Fruit fly (Drosophila melanogaster): ENCODE measurements around the gene Wdr24.
A peak's percentile ranks its signal among the peaks of the same experiment; 100 is the strongest.

Wdr24 gene

DNA sequence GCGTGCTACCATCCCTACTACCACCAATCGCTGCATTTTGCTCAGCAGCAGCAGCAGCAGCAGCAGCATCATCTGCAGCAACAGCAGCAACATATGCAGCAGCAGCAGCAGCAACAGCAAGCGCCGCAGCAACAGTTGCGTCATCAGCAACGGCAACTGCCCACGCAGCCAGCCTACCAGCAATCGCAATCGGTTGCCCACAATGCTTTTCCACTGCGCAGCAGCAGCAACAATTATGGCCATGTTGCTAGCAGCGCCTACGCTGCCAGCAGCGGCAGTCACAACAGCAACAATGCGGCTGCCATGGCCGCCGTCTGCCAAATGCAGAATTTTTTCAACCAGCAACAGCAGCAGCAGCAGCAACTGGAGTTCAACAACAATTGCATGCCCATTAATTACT is 45.3 kb upstream of the Wdr24 start:
- TF ChIP-seq CG9705 (GFP tag; optimal IDR thresholded peaks at IDR 0.05), result no peak
- no peak for TF ChIP-seq dsf (GFP tag; optimal IDR thresholded peaks at IDR 0.05; ENCODE audit: borderline replicate concordance)
- no peak for TF ChIP-seq jim (GFP tag; optimal IDR thresholded peaks at IDR 0.05)
- TF ChIP-seq Vsx2 (GFP tag; optimal IDR thresholded peaks at IDR 0.05; ENCODE audit: partially characterized antibody), result no peak
- no peak for TF ChIP-seq dl (GFP tag; optimal IDR thresholded peaks at IDR 0.05; ENCODE audit: insufficient read depth in 1 of 2, partially characterized antibody in 2 of 2)
- TF ChIP-seq Hr78 (GFP tag; optimal IDR thresholded peaks at IDR 0.05), result no peak
- no peak for TF ChIP-seq rgr (GFP tag; optimal IDR thresholded peaks at IDR 0.05)
- no peak for TF ChIP-seq foxo (GFP tag; optimal IDR thresholded peaks at IDR 0.05)
- TF ChIP-seq sage (GFP tag; optimal IDR thresholded peaks at IDR 0.05), result no peak
- TF ChIP-seq Myc (optimal IDR thresholded peaks at IDR 0.05), result no peak
- TF ChIP-seq Abd-B (GFP tag; optimal IDR thresholded peaks at IDR 0.05), result no peak
- TF ChIP-seq Rel (GFP tag; optimal IDR thresholded peaks at IDR 0.05), result no peak
- no peak for TF ChIP-seq Rel (tag; optimal IDR thresholded peaks at IDR 0.05)
- no peak for TF ChIP-seq CrebA (GFP tag; optimal IDR thresholded peaks at IDR 0.05; ENCODE audit: borderline replicate concordance)
- no peak for TF ChIP-seq Hr83 (GFP tag; optimal IDR thresholded peaks at IDR 0.05; ENCODE audit: poor library complexity, severe bottlenecking)
- no peak for TF ChIP-seq Jra (GFP tag; optimal IDR thresholded peaks at IDR 0.05)
- TF ChIP-seq Dfd (GFP tag; optimal IDR thresholded peaks at IDR 0.05), result no peak
- TF ChIP-seq GATAd (GFP tag; optimal IDR thresholded peaks at IDR 0.05), result no peak

- TF ChIP-seq foxo (GFP tag; optimal IDR thresholded peaks at IDR 0.05) (peak in 1 of 2 experiments; percentile 44), pan (optimal IDR thresholded peaks at IDR 0.05) (no peak), Sp1 (GFP tag; optimal IDR thresholded peaks at IDR 0.05) (no peak), dmrt93B (GFP tag; optimal IDR thresholded peaks at IDR 0.05) (peak; percentile 3), Rel (GFP tag; optimal IDR thresholded peaks at IDR 0.05) (no peak), Rel (tag; optimal IDR thresholded peaks at IDR 0.05) (peak; percentile 26), dl (GFP tag; optimal IDR thresholded peaks at IDR 0.05; ENCODE audit: insufficient read depth in 1 of 2, partially characterized antibody in 2 of 2) (no peak), fru (GFP tag; optimal IDR thresholded peaks at IDR 0.05) (peak; percentile 21), Hnf4 (GFP tag; optimal IDR thresholded peaks at IDR 0.05) (peak; percentile 9), h (GFP tag; optimal IDR thresholded peaks at IDR 0.05) (peak; percentile 16), CG32264 (GFP tag; optimal IDR thresholded peaks at IDR 0.05) (peak; percentile 1), HLH106 (tag; optimal IDR thresholded peaks at IDR 0.05) (no peak), Hr83 (GFP tag; optimal IDR thresholded peaks at IDR 0.05; ENCODE audit: poor library complexity, severe bottlenecking) (peak; percentile 50), br (GFP tag; optimal IDR thresholded peaks at IDR 0.05) (peak; percentile 54), OdsH (GFP tag; optimal IDR thresholded peaks at IDR 0.05) (peak; percentile 23), sage (GFP tag; optimal IDR thresholded peaks at IDR 0.05) (peak; percentile 14), psq (GFP tag; optimal IDR thresholded peaks at IDR 0.05) (peak; percentile 36), rgr (GFP tag; optimal IDR thresholded peaks at IDR 0.05) (peak; percentile 38)
Measured at dm6 chr3R:29787891-29788549, 43.1 kb upstream of the Wdr24 start.

- TF ChIP-seq Sp1 (GFP tag; optimal IDR thresholded peaks at IDR 0.05), result peak; percentile 11
- peak; percentile 65 for TF ChIP-seq h (GFP tag; optimal IDR thresholded peaks at IDR 0.05)
- TF ChIP-seq Abd-B (GFP tag; optimal IDR thresholded peaks at IDR 0.05), result no peak
- TF ChIP-seq jim (GFP tag; optimal IDR thresholded peaks at IDR 0.05), result no peak
- TF ChIP-seq Hnf4 (GFP tag; optimal IDR thresholded peaks at IDR 0.05), result peak; percentile 75
- TF ChIP-seq Myc (optimal IDR thresholded peaks at IDR 0.05), result no peak
- no peak for TF ChIP-seq usp (GFP tag; optimal IDR thresholded peaks at IDR 0.05)
- peak; percentile 70 for TF ChIP-seq ey (GFP tag; optimal IDR thresholded peaks at IDR 0.05)
- no peak for TF ChIP-seq dl (GFP tag; optimal IDR thresholded peaks at IDR 0.05; ENCODE audit: insufficient read depth in 1 of 2, partially characterized antibody in 2 of 2)
- TF ChIP-seq CG32264 (GFP tag; optimal IDR thresholded peaks at IDR 0.05), result peak; percentile 59
- peak; percentile 21 for TF ChIP-seq brk (GFP tag; optimal IDR thresholded peaks at IDR 0.05)
- TF ChIP-seq Hr78 (GFP tag; optimal IDR thresholded peaks at IDR 0.05), result no peak
- no peak for TF ChIP-seq lola (GFP tag; optimal IDR thresholded peaks at IDR 0.05)
- no peak for TF ChIP-seq Mio (GFP tag; optimal IDR thresholded peaks at IDR 0.05)
- peak; percentile 72 for TF ChIP-seq HLH106 (tag; optimal IDR thresholded peaks at IDR 0.05)
- peak; percentile 88 for TF ChIP-seq fru (GFP tag; optimal IDR thresholded peaks at IDR 0.05)
- no peak for TF ChIP-seq pan (optimal IDR thresholded peaks at IDR 0.05)
- no peak for TF ChIP-seq tai (GFP tag; optimal IDR thresholded peaks at IDR 0.05)
- TF ChIP-seq br (GFP tag; optimal IDR thresholded peaks at IDR 0.05), result peak; percentile 65
- TF ChIP-seq dmrt93B (GFP tag; optimal IDR thresholded peaks at IDR 0.05), result peak; percentile 71
- no peak for TF ChIP-seq GATAd (GFP tag; optimal IDR thresholded peaks at IDR 0.05)
- TF ChIP-seq N (GFP tag; optimal IDR thresholded peaks at IDR 0.05), result no peak
- TF ChIP-seq foxo (GFP tag; optimal IDR thresholded peaks at IDR 0.05), result peak in 1 of 2 experiments; percentile 85
- TF ChIP-seq CrebA (GFP tag; optimal IDR thresholded peaks at IDR 0.05; ENCODE audit: borderline replicate concordance), result no peak
- no peak for TF ChIP-seq sv (GFP tag; optimal IDR thresholded peaks at IDR 0.05)
- TF ChIP-seq Hr83 (GFP tag; optimal IDR thresholded peaks at IDR 0.05; ENCODE audit: poor library complexity, severe bottlenecking), result peak; percentile 61
- TF ChIP-seq Jra (GFP tag; optimal IDR thresholded peaks at IDR 0.05), result peak; percentile 27
- peak; percentile 70 for TF ChIP-seq woc (GFP tag; optimal IDR thresholded peaks at IDR 0.05)
- no peak for TF ChIP-seq dsf (GFP tag; optimal IDR thresholded peaks at IDR 0.05; ENCODE audit: borderline replicate concordance)
- no peak for TF ChIP-seq Dif (GFP tag; optimal IDR thresholded peaks at IDR 0.05; ENCODE audit: partially characterized antibody)
- TF ChIP-seq Dfd (GFP tag; optimal IDR thresholded peaks at IDR 0.05), result no peak
- TF ChIP-seq rgr (GFP tag; optimal IDR thresholded peaks at IDR 0.05), result peak; percentile 55
Measured at dm6 chr3R:29786016-29786996, 41.4 kb upstream of the Wdr24 start.

Measured in whole organism, wandering third instar larva.